Worm (Caenorhabditis elegans): ENCODE data around the gene C38D4.10.
A peak's percentile ranks its signal among the peaks of the same experiment; 100 is the strongest.

Gene C38D4.10

DNA sequence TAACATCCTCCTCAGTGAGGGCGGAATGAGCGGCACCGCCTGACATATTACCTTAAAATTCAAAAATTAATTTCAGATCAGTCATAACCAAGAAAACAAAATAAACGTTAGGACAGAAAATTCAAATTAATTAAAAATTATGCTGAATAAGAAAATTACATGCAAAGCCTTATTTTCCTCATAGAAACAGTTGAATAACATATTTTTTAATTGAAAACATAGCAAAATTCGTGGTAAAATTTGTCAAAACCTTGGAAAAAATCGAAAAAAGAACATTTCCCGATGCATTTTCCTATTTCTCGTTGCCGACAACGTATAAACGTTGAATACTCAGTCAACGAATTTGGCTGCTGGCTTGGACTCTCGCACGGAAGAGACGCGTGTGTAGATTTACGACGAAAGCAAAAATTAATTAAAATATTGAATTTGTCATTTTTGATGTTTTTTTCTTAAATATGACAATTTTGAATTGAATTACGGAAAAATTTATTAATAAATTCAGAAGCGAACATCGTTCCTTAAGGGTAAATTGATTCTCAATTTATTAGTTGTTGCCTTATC, 28.2 kb upstream of the C38D4.10 start, which contains the start of the genes rps-0 and rbg-3 (continued):
- TF ChIP-seq nhr-77 (tag; optimal IDR thresholded peaks at IDR 0.05), result peak; percentile 51
- no peak for TF ChIP-seq nhr-237 (tag; optimal IDR thresholded peaks at IDR 0.05)

- TF ChIP-seq crh-2 (tag; optimal IDR thresholded peaks at IDR 0.05) (peak; percentile 95), nhr-237 (tag; optimal IDR thresholded peaks at IDR 0.05) (peak; percentile 72), nhr-23 (tag; optimal IDR thresholded peaks at IDR 0.05) (no peak), sma-9 (GFP tag; optimal IDR thresholded peaks at IDR 0.05) (peak; percentile 96), sma-9 (tag; optimal IDR thresholded peaks at IDR 0.05) (no peak), egl-27 (tag; optimal IDR thresholded peaks at IDR 0.05) (peak; percentile 84), unc-62 (GFP tag; optimal IDR thresholded peaks at IDR 0.05) (peak; percentile 42), C34F6.9 (tag; optimal IDR thresholded peaks at IDR 0.05) (peak; percentile 98), ztf-1 (GFP tag; conservative IDR thresholded peaks at IDR 0.05) (no peak), lin-11 (tag; optimal IDR thresholded peaks at IDR 0.05) (peak; percentile 90), unc-39 (tag; optimal IDR thresholded peaks at IDR 0.05) (no peak), ama-1 (optimal IDR thresholded peaks at IDR 0.05) (no peak), snpc-4 (tag; optimal IDR thresholded peaks at IDR 0.05) (peak; percentile 83), R02D3.7 (tag; optimal IDR thresholded peaks at IDR 0.05) (peak; percentile 88), ZK546.5 (tag; optimal IDR thresholded peaks at IDR 0.05) (peak; percentile 76), unc-55 (GFP tag; optimal IDR thresholded peaks at IDR 0.05) (peak; percentile 98), blmp-1 (tag; optimal IDR thresholded peaks at IDR 0.05; ENCODE audit: insufficient read depth) (peak; percentile 36), nhr-25 (tag; optimal IDR thresholded peaks at IDR 0.05) (peak; percentile 95), nhr-21 (tag; optimal IDR thresholded peaks at IDR 0.05) (peak; percentile 95), ceh-82 (tag; optimal IDR thresholded peaks at IDR 0.05) (peak; percentile 88), alr-1 (tag; optimal IDR thresholded peaks at IDR 0.05) (no peak), sem-4 (tag; optimal IDR thresholded peaks at IDR 0.05) (peak; percentile 81), lsy-2 (tag; optimal IDR thresholded peaks at IDR 0.05) (peak; percentile 95 to 97), nhr-11 (tag; optimal IDR thresholded peaks at IDR 0.05) (no peak), nhr-6 (tag; optimal IDR thresholded peaks at IDR 0.05) (peak; percentile 74), fos-1 (tag; optimal IDR thresholded peaks at IDR 0.05) (peak; percentile 88), gmeb-1 (tag; optimal IDR thresholded peaks at IDR 0.05) (peak; percentile 100), ztf-11 (tag; optimal IDR thresholded peaks at IDR 0.05) (peak; percentile 42), mdl-1 (tag; optimal IDR thresholded peaks at IDR 0.05) (peak in 1 of 2 experiments; percentile 71), ztf-4 (tag; optimal IDR thresholded peaks at IDR 0.05) (peak; percentile 91), nhr-129 (tag; optimal IDR thresholded peaks at IDR 0.05) (peak; percentile 94), ceh-16 (tag; optimal IDR thresholded peaks at IDR 0.05) (peak; percentile 89), nhr-12 (tag; optimal IDR thresholded peaks at IDR 0.05) (no peak), peb-1 (tag; optimal IDR thresholded peaks at IDR 0.05) (no peak), elt-1 (tag; optimal IDR thresholded peaks at IDR 0.05) (no peak), nhr-77 (tag; optimal IDR thresholded peaks at IDR 0.05) (peak; percentile 66), Y55F3AM.14 (GFP tag; optimal IDR thresholded peaks at IDR 0.05) (peak; percentile 81), lin-13 (GFP tag; optimal IDR thresholded peaks at IDR 0.05) (peak; percentile 96), skn-1 (tag; optimal IDR thresholded peaks at IDR 0.05) (no peak), nhr-10 (tag; optimal IDR thresholded peaks at IDR 0.05) (peak; percentile 76), sma-3 (GFP tag; optimal IDR thresholded peaks at IDR 0.05) (peak; percentile 97), F13H6.1 (tag; optimal IDR thresholded peaks at IDR 0.05) (peak; percentile 93), zag-1 (tag; optimal IDR thresholded peaks at IDR 0.05) (peak; percentile 87), mab-5 (tag; optimal IDR thresholded peaks at IDR 0.05) (peak; percentile 91), lin-39 (tag; optimal IDR thresholded peaks at IDR 0.05) (no peak)
Measured at ce11 chrIII:4756983-4757382, 25.3 kb upstream of the C38D4.10 start, which contains the start of gene fbxl-2. Gene fbxl-2 (plus strand): TSS chrIII:4757260.

Data from whole organism, L2 larva.